Fruit fly (Drosophila melanogaster) Kc167 (cell line): Measurements from ENCODE around the gene Prx1.

ENCODE experiments used
- Myc ChIP-seq: fragments of >200 bp; optimal IDR thresholded peaks from 2 replicates; lab custom pipeline; 2017; ENCODE audit warnings: missing external identifiers
- Sin3A ChIP-seq: fragments of >200 bp; optimal IDR thresholded peaks from 2 replicates; lab custom pipeline; 2018; ENCODE audit warnings: missing external identifiers
- h ChIP-seq: fragments of >200 bp; optimal IDR thresholded peaks from 3 replicates; lab custom pipeline; 2018; ENCODE audit warnings: missing external identifiers
- insv ChIP-seq: fragments of >200 bp; optimal IDR thresholded peaks from 3 replicates; lab custom pipeline; 2018; ENCODE audit warnings: missing external identifiers
- psq ChIP-seq: fragments of >200 bp; optimal IDR thresholded peaks from 2 replicates; lab custom pipeline; 2017; ENCODE audit warnings: missing external identifiers
- ttk ChIP-seq: sonication (Bioruptor generic); optimal IDR thresholded peaks from 2 replicates; lab custom pipeline; 2017; ENCODE audit warnings: missing external identifiers

Gene Prx1

DNA sequence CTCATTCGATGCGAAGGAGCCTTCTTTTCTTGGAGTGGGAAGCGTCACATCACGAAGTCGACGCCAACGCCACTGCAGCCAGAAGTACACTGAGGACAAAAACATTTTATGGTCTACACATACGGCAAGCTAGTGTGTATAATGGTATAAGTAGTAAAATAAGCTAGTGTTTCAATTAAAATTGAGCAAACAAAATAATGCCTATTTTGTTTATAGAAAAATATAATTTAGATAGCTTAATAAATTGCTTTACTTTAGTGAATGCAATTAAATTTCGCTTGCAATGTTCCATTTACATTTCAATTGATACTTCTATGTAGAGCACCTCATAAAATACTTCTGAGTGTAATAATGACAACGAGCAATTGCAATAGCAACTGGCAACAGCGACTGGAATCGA is 12.7 kb downstream of the Prx1 start:
- TF ChIP-seq ttk (lab: Kevin White, UChicago) = no peak
- no peak for TF ChIP-seq Sin3A (lab: Kevin White, UChicago)
- TF ChIP-seq psq (lab: Kevin White, UChicago) = no peak
- TF ChIP-seq h (lab: Kevin White, UChicago) = no peak
- no peak for TF ChIP-seq insv (lab: Kevin White, UChicago)
- TF ChIP-seq Myc (lab: Kevin White, UChicago) = no peak

DNA sequence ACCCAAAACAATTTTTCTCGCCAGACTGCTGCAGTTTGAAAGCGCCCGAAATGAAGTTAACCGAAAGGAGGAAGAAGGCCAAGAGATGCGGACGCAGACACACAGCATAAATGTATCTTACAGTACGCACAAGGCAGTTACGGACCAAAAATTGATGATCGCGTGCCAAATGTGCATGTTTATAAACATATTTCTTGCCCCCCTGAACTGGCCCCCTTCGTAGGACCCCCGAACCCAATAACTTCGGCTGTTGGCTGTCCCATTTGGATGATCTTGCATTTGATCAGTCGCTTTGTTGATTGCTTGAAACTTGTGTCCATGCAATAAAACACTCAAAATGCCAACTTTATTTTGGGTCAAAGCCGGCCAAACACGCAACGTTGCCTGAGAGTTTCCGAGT is 14.6 kb downstream of the Prx1 start:
- TF ChIP-seq ttk (lab: Kevin White, UChicago) (no peak), insv (lab: Kevin White, UChicago) (no peak), Sin3A (lab: Kevin White, UChicago) (no peak), h (lab: Kevin White, UChicago) (no peak), Myc (lab: Kevin White, UChicago) (no peak), psq (lab: Kevin White, UChicago) (no peak)

dm6 chr3L:15223761-15224160 is 16.1 kb downstream of the Prx1 start:
- TF ChIP-seq ttk (lab: Kevin White, UChicago) (no peak), insv (lab: Kevin White, UChicago) (no peak), Sin3A (lab: Kevin White, UChicago) (no peak), Myc (lab: Kevin White, UChicago) (no peak), psq (lab: Kevin White, UChicago) (no peak), h (lab: Kevin White, UChicago) (no peak)

DNA sequence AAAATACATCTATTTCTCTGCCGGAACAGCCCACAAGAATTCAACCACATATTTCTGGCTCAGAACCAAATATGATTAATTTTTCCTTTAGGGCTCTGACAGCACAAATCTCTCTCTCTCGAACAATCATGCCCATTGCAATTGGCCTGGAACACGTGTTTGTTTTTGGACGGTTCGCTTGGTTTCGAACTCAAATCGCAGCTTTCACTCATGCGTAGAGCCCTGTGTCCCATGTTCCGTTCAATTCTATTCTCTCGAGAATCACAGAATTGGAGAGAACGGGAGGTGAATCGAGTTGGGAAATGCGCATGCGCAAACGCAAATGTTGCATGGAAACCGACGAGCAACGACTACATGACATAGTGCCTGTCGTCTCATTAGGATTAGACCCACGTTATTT is 17.0 kb downstream of the Prx1 start:
- TF ChIP-seq h (lab: Kevin White, UChicago) (no peak), ttk (lab: Kevin White, UChicago) (no peak), Sin3A (lab: Kevin White, UChicago) (no peak), Myc (lab: Kevin White, UChicago) (no peak), psq (lab: Kevin White, UChicago) (no peak), insv (lab: Kevin White, UChicago) (no peak)

- TF ChIP-seq h (lab: Kevin White, UChicago) = no peak
- no peak for TF ChIP-seq ttk (lab: Kevin White, UChicago)
- TF ChIP-seq psq (lab: Kevin White, UChicago) = no peak
- no peak for TF ChIP-seq Myc (lab: Kevin White, UChicago)
- TF ChIP-seq insv (lab: Kevin White, UChicago) = no peak
- no peak for TF ChIP-seq Sin3A (lab: Kevin White, UChicago)
Measured at dm6 chr3L:15225689-15226088, 18.0 kb downstream of the Prx1 start.

DNA sequence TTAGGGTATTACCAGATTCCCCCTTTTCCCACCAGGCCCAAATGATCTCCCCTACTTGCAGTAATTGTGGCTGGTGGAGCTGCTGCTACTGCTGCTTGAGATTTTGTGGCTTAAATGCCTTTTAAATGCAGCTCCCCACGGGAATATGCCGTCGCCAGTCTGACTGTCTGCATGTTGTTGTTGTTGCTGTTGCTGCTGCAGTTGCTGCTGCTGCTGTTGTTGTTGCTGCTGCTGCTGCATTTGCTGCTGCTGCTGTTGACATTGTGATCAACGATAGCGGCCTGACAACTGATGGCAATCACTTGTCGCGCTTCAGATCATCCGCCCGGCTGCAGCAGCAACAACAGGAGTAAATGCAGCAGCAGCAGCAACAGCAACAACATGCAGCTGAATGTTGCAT is 19.0 kb downstream of the Prx1 start:
- TF ChIP-seq insv (lab: Kevin White, UChicago) (no peak), psq (lab: Kevin White, UChicago) (no peak), h (lab: Kevin White, UChicago) (no peak), Sin3A (lab: Kevin White, UChicago) (no peak), ttk (lab: Kevin White, UChicago) (no peak), Myc (lab: Kevin White, UChicago) (no peak)

dm6 chr3L:15227533-15228124 is 20.0 kb downstream of the Prx1 start:
- TF ChIP-seq Sin3A (lab: Kevin White, UChicago) (no peak), h (lab: Kevin White, UChicago) (no peak), psq (lab: Kevin White, UChicago) (no peak), Myc (lab: Kevin White, UChicago) (no peak), insv (lab: Kevin White, UChicago) (no peak), ttk (lab: Kevin White, UChicago) (no peak)

DNA sequence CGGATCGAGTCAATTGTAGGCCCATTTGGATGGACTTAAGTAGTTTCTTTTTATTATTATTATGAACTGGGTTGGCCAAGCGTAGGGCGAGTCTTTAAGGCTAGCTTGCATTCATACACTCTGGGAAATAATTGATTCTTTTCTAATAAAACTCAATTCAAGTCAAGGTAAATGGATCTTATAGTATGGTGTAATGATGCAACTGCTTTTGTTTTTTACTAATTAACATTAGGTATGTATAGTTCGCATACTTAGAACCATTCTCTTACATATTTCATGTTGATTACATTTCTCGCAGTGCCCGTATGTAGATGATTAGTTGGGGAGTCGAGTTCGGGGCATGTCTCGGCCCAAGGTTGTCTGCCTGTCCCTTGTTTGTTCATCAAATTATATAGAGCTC is 21.8 kb downstream of the Prx1 start:
- TF ChIP-seq ttk (lab: Kevin White, UChicago) = no peak
- TF ChIP-seq h (lab: Kevin White, UChicago) = no peak
- TF ChIP-seq Myc (lab: Kevin White, UChicago) = no peak
- TF ChIP-seq psq (lab: Kevin White, UChicago) = no peak
- no peak for TF ChIP-seq insv (lab: Kevin White, UChicago)
- no peak for TF ChIP-seq Sin3A (lab: Kevin White, UChicago)

dm6 chr3L:15230178-15230856 is 22.7 kb downstream of the Prx1 start:
- TF ChIP-seq ttk (lab: Kevin White, UChicago) (no peak), insv (lab: Kevin White, UChicago) (no peak), Sin3A (lab: Kevin White, UChicago) (no peak), psq (lab: Kevin White, UChicago) (no peak), Myc (lab: Kevin White, UChicago) (no peak), h (lab: Kevin White, UChicago) (no peak)

dm6 chr3L:15231167-15231566 is 23.5 kb downstream of the Prx1 start:
- no peak for TF ChIP-seq ttk (lab: Kevin White, UChicago)
- no peak for TF ChIP-seq psq (lab: Kevin White, UChicago)
- no peak for TF ChIP-seq insv (lab: Kevin White, UChicago)
- no peak for TF ChIP-seq h (lab: Kevin White, UChicago)
- TF ChIP-seq Sin3A (lab: Kevin White, UChicago) = no peak
- TF ChIP-seq Myc (lab: Kevin White, UChicago) = no peak
